Worm (Caenorhabditis elegans) whole organism, mixed stage, embryonic: Measurements from ENCODE around the gene uncp-18.

Experiments
- M03D4.4 ChIP-seq: sonication (generic microtip); optimal IDR thresholded peaks from 2 replicates; lab custom pipeline; 2017; ENCODE audit warnings: mild to moderate bottlenecking, missing genetic modification characterization, missing compliant biosample characterization
- bed-3 ChIP-seq: fragments of 200-800 bp; sonication (Bioruptor generic); optimal IDR thresholded peaks from 3 replicates; lab custom pipeline; 2018; ENCODE audit warnings: mild to moderate bottlenecking, missing genetic modification characterization, moderate library complexity, missing compliant biosample characterization
- blmp-1 ChIP-seq: fragments of 150-350 bp; optimal IDR thresholded peaks from 2 replicates; lab custom pipeline; 2014; ENCODE audit warnings: missing biosample characterization, missing genetic modification characterization
- ceh-39 ChIP-seq: fragments of 150-350 bp; optimal IDR thresholded peaks from 2 replicates; lab custom pipeline; 2014; ENCODE audit warnings: missing biosample characterization, missing genetic modification characterization
- ceh-43 ChIP-seq: fragments of 200-800 bp; sonication (Bioruptor generic); optimal IDR thresholded peaks from 2 replicates; lab custom pipeline; 2018; ENCODE audit warnings: mild to moderate bottlenecking, missing genetic modification characterization, moderate library complexity, missing compliant biosample characterization
- ceh-83 ChIP-seq: fragments of 200-800 bp; sonication (Bioruptor generic); optimal IDR thresholded peaks from 2 replicates; lab custom pipeline; 2018; ENCODE audit warnings: mild to moderate bottlenecking, missing genetic modification characterization, missing compliant biosample characterization
- ces-1 ChIP-seq: fragments of 150-350 bp; optimal IDR thresholded peaks from 2 replicates; lab custom pipeline; 2014; ENCODE audit warnings: missing biosample characterization, missing genetic modification reagents, missing genetic modification characterization
- cnd-1 ChIP-seq: fragments of 200-800 bp; sonication (Bioruptor generic); optimal IDR thresholded peaks from 2 replicates; lab custom pipeline; 2018; ENCODE audit warnings: mild to moderate bottlenecking, missing genetic modification characterization, missing compliant biosample characterization
- elt-1 ChIP-seq: sonication (generic microtip); optimal IDR thresholded peaks from 2 replicates; lab custom pipeline; 2017; ENCODE audit warnings: missing genetic modification characterization, mild to moderate bottlenecking, missing compliant biosample characterization, antibody characterized with exemption, moderate library complexity, borderline replicate concordance; ENCODE audit not compliant: insufficient read depth
- elt-3 ChIP-seq: fragments of 150-350 bp; optimal IDR thresholded peaks from 2 replicates; lab custom pipeline; 2014; ENCODE audit warnings: missing biosample characterization, missing genetic modification characterization
- flh-1 ChIP-seq: fragments of 200-800 bp; sonication (Bioruptor generic); optimal IDR thresholded peaks from 2 replicates; lab custom pipeline; 2018; ENCODE audit warnings: mild to moderate bottlenecking, missing genetic modification characterization, moderate library complexity, missing compliant biosample characterization
- lin-13 ChIP-seq: fragments of 150-350 bp; optimal IDR thresholded peaks from 2 replicates; lab custom pipeline; 2014; ENCODE audit warnings: missing biosample characterization, missing genetic modification characterization
- lin-32 ChIP-seq: fragments of 200-800 bp; sonication (Bioruptor generic); optimal IDR thresholded peaks from 2 replicates; lab custom pipeline; 2018; ENCODE audit warnings: mild to moderate bottlenecking, missing genetic modification characterization, missing compliant biosample characterization
- lsy-2 ChIP-seq: fragments of 150-350 bp; optimal IDR thresholded peaks from 2 replicates; lab custom pipeline; 2014; ENCODE audit warnings: missing biosample characterization, missing genetic modification characterization
- mep-1 ChIP-seq: fragments of 150-350 bp; optimal IDR thresholded peaks from 2 replicates; lab custom pipeline; 2017; ENCODE audit warnings: missing biosample characterization, missing genetic modification reagents, missing genetic modification characterization, inconsistent platforms
- mls-2 ChIP-seq: sonication (generic microtip); optimal IDR thresholded peaks from 2 replicates; lab custom pipeline; 2016; ENCODE audit warnings: mild to moderate bottlenecking, missing genetic modification characterization, moderate library complexity, missing compliant biosample characterization
- nhr-12 ChIP-seq: fragments of 150-350 bp; optimal IDR thresholded peaks from 2 replicates; lab custom pipeline; 2014; ENCODE audit warnings: missing biosample characterization, missing genetic modification characterization
- nhr-2 ChIP-seq: fragments of 150-350 bp; optimal IDR thresholded peaks from 2 replicates; lab custom pipeline; 2014; ENCODE audit warnings: missing biosample characterization, missing genetic modification characterization
- nhr-28 ChIP-seq: fragments of 150-350 bp; optimal IDR thresholded peaks from 2 replicates; lab custom pipeline; 2014; ENCODE audit warnings: missing biosample characterization, missing genetic modification characterization
- nhr-76 ChIP-seq: sonication (generic microtip); optimal IDR thresholded peaks from 2 replicates; lab custom pipeline; 2017; ENCODE audit warnings: missing biosample characterization, missing genetic modification characterization
- pha-4 ChIP-seq: fragments of 150-350 bp; optimal IDR thresholded peaks from 2 replicates; lab custom pipeline; 2018; ENCODE audit warnings: missing biosample characterization, missing genetic modification reagents, missing genetic modification characterization
- sem-2 ChIP-seq: fragments of 200-800 bp; sonication (Bioruptor generic); optimal IDR thresholded peaks from 2 replicates; lab custom pipeline; 2018; ENCODE audit warnings: mild to moderate bottlenecking, missing genetic modification characterization, missing compliant biosample characterization
- snpc-4 ChIP-seq: fragments of 150-350 bp; optimal IDR thresholded peaks from 2 replicates; lab custom pipeline; 2014; ENCODE audit warnings: missing biosample characterization, missing genetic modification characterization
- sptf-1 ChIP-seq: sonication (generic microtip); optimal IDR thresholded peaks from 2 replicates; lab custom pipeline; 2017; ENCODE audit warnings: mild to moderate bottlenecking, missing genetic modification characterization, moderate library complexity, missing compliant biosample characterization
- unc-120 ChIP-seq: sonication (generic microtip); optimal IDR thresholded peaks from 2 replicates; lab custom pipeline; 2017; ENCODE audit warnings: missing genetic modification characterization, missing compliant biosample characterization; ENCODE audit not compliant: poor library complexity, severe bottlenecking
- unc-39 ChIP-seq: fragments of 150-350 bp; optimal IDR thresholded peaks from 2 replicates; lab custom pipeline; 2014; ENCODE audit warnings: missing biosample characterization, missing genetic modification characterization
- unc-62 ChIP-seq: fragments of 150-350 bp; optimal IDR thresholded peaks from 2 replicates; lab custom pipeline; 2014; ENCODE audit warnings: missing biosample characterization, missing genetic modification reagents, missing genetic modification characterization
- zip-8 ChIP-seq: fragments of 150-350 bp; optimal IDR thresholded peaks from 2 replicates; lab custom pipeline; 2014; ENCODE audit warnings: missing biosample characterization, missing genetic modification characterization
- ztf-11 ChIP-seq: fragments of 150-350 bp; optimal IDR thresholded peaks from 2 replicates; lab custom pipeline; 2014; ENCODE audit warnings: missing biosample characterization, missing genetic modification characterization

The uncp-18 gene

DNA sequence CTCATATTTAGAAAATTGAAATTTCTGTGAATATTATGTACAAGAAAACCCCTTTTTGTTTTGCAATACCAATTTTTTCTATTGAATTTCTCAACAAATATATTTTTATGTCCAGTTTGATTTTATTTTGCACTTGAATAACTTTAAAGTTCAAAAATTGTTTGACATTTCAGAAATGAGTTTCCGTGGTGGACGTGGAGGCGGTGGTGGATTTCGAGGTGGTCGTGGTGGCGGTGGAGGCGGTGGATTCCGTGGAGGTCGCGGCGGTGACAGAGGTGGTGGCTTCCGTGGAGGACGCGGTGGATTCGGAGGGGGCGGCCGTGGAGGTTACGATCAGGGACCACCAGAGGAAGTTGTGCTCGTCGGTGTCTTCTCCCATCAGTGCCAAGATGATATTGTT lies 35.6 kb downstream of the uncp-18 start, which contains the start of gene garr-1:
garr-1 (plus strand) TSS at position 174 of the 400 bp plus-strand sequence.
- TF ChIP-seq nhr-76 (tag; lab: Kevin White, UChicago): no peak
- TF ChIP-seq cnd-1 (tag; lab: Kevin White, UChicago): no peak
- no peak for TF ChIP-seq ztf-11 (tag; lab: Kevin White, UChicago)
- TF ChIP-seq M03D4.4 (tag; lab: Kevin White, UChicago): no peak
- no peak for TF ChIP-seq sptf-1
- TF ChIP-seq unc-120: no peak
- TF ChIP-seq ceh-83 (GFP tag; lab: Kevin White, UChicago): no peak
- TF ChIP-seq ces-1 (GFP tag; lab: Kevin White, UChicago): no peak
- no peak for TF ChIP-seq nhr-12 (tag; lab: Kevin White, UChicago)
- no peak for TF ChIP-seq elt-3 (tag; lab: Kevin White, UChicago)
- no peak for TF ChIP-seq lin-13 (tag; lab: Kevin White, UChicago)
- no peak for TF ChIP-seq elt-1 (tag; lab: Kevin White, UChicago)
- no peak for TF ChIP-seq mep-1 (tag; lab: Kevin White, UChicago)

DNA sequence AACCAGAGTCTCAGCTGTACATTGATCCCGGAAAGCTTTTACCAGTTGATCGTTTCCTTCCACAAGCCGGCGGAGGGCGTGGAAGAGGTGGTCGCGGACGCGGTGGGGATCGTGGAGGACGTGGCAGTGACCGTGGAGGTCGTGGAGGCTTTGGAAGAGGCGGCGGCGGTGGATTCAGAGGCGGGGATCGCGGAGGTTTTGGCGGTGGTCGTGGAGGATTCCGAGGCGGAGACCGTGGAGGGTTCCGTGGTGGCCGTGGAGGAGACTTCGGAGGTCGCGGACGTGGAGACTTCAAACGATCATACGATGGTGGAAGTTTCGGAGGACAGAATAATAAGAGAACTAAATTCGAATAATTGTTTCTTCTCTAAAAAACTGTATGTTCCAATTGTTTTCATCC lies 36.2 kb downstream of the uncp-18 start:
- TF ChIP-seq blmp-1 (tag; lab: Kevin White, UChicago) (no peak), ces-1 (GFP tag; lab: Kevin White, UChicago) (no peak), nhr-76 (tag; lab: Kevin White, UChicago) (no peak), ceh-83 (GFP tag; lab: Kevin White, UChicago) (no peak), unc-39 (tag; lab: Kevin White, UChicago) (no peak), ztf-11 (tag; lab: Kevin White, UChicago) (no peak), mep-1 (tag; lab: Kevin White, UChicago) (no peak), cnd-1 (tag; lab: Kevin White, UChicago) (no peak), ceh-43 (GFP tag; lab: Kevin White, UChicago) (no peak), sem-2 (GFP tag; lab: Kevin White, UChicago) (no peak), ceh-39 (no peak), flh-1 (GFP tag; lab: Kevin White, UChicago) (no peak), elt-3 (tag; lab: Kevin White, UChicago) (no peak), nhr-2 (tag; lab: Kevin White, UChicago) (no peak), nhr-28 (no peak), pha-4 (tag; lab: Kevin White, UChicago) (no peak), snpc-4 (no peak), elt-1 (tag; lab: Kevin White, UChicago) (no peak)
- TF ChIP-seq, all 35 proteins: peak for 0

DNA sequence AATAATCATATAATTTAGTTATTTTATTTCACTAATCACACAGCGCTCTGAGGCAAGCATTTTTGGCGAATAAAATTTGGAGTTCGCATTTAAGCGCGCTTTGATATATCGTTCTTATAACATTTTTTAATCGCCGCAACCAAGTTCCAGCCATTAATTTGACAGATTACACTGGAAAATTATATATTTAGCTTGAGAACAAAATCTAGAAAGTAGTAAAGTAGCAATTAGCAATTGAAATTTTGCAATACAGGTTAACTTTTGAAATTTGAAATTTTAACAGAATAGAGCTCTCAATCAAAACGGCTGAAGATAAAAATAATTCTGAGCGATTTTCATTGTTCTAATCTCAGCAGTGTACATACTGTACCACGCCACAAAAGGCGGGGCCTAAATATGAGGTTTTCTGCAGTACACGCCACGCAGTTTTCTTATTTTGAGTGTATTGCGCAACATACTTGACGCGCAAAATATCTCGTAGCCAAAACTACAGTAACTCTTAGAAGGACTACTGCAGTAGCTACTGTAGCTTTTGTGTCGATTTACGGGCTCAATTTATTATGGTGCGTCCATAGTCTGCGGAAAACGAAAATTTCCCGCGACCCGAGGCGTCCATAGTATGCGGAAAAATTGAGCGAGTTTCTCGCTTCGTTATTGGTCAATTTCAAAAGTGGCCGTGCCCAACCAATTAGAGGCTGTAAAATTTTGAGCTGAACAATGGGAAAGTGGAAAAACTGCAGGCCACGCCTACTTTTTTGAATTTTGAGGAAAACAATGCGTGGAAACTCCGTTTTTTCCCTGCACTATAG lies 36.9 kb downstream of the uncp-18 start:
- TF ChIP-seq unc-39 (tag; lab: Kevin White, UChicago) (no peak), lin-13 (tag; lab: Kevin White, UChicago) (no peak), zip-8 (peak; percentile 34), elt-3 (tag; lab: Kevin White, UChicago) (no peak)

DNA sequence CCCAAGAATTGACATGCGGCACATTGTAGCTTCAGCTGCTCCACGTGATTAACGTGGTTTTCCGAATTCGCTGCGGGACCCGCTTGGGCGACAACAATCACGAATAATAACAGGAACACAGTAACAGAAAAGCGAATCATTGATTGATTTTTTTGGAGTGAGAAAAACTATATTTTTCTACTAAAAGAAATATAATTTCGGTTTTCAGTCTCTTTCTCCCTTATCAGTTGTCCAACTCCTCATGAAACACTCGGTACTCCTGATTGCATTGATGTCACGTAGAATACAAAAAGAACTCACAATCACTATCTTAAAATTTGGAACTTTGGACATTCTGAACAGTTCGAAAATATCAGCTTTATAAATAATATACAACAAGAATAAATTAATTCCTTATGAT lies 38.5 kb downstream of the uncp-18 start, which contains the start of gene Y66H1A.5:
Y66H1A.5 (minus strand) TSS at position 265 of the 400 bp plus-strand sequence.
- no peak for TF ChIP-seq zip-8
- TF ChIP-seq blmp-1 (tag; lab: Kevin White, UChicago): no peak
- TF ChIP-seq ztf-11 (tag; lab: Kevin White, UChicago): no peak
- TF ChIP-seq snpc-4: no peak
- TF ChIP-seq mls-2 (tag; lab: Kevin White, UChicago): no peak
- TF ChIP-seq mep-1 (tag; lab: Kevin White, UChicago): no peak
- TF ChIP-seq flh-1 (GFP tag; lab: Kevin White, UChicago): no peak
- TF ChIP-seq bed-3 (GFP tag; lab: Kevin White, UChicago): no peak
- TF ChIP-seq ces-1 (GFP tag; lab: Kevin White, UChicago): no peak
- TF ChIP-seq lsy-2: no peak
- no peak for TF ChIP-seq unc-62 (GFP tag; lab: Kevin White, UChicago)
- no peak for TF ChIP-seq lin-13 (tag; lab: Kevin White, UChicago)
- TF ChIP-seq ceh-43 (GFP tag; lab: Kevin White, UChicago): no peak
- TF ChIP-seq nhr-2 (tag; lab: Kevin White, UChicago): no peak
- TF ChIP-seq, all 35 proteins: peak for 0

DNA sequence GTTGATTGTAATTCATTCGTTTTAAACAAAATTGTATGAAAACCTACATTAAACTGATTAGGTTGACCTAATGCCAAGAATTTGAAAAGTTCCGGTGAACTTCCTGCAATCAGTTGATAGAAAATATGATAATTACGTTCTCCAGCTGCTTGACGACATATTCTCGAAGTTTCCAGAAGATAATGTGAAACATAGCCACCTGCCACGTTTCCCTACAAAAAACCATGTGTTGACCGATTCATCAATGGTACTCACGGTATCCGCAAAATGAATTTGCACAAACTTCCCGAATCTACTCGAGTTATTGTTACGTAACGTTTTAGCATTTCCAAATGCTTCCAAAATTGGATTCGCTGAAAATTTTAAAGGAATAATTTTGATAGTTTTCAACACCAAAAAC lies 48.0 kb downstream of the uncp-18 start:
- TF ChIP-seq unc-62 (GFP tag; lab: Kevin White, UChicago) (no peak), ces-1 (GFP tag; lab: Kevin White, UChicago) (no peak), ceh-43 (GFP tag; lab: Kevin White, UChicago) (no peak), zip-8 (no peak), lin-13 (tag; lab: Kevin White, UChicago) (no peak), snpc-4 (no peak), bed-3 (GFP tag; lab: Kevin White, UChicago) (no peak), lin-32 (GFP tag; lab: Kevin White, UChicago) (no peak), cnd-1 (tag; lab: Kevin White, UChicago) (no peak), nhr-28 (no peak)
